Fruit fly (Drosophila melanogaster): ENCODE measurements around the gene Xrcc2.

- TF ChIP-seq bab1 (GFP tag; optimal IDR thresholded peaks at IDR 0.05), result no peak
- TF ChIP-seq CG11617 (GFP tag; optimal IDR thresholded peaks at IDR 0.05), result no peak
- TF ChIP-seq kay (GFP tag; ENCODE audit: borderline replicate concordance), result no peak
- TF ChIP-seq Clk (GFP tag; optimal IDR thresholded peaks at IDR 0.05), result no peak
- TF ChIP-seq Mnt (GFP tag; optimal IDR thresholded peaks at IDR 0.05), result no peak
- no peak for TF ChIP-seq tj (GFP tag; optimal IDR thresholded peaks at IDR 0.05)
- no peak for TF ChIP-seq CG12768 (GFP tag; optimal IDR thresholded peaks at IDR 0.05)
- no peak for TF ChIP-seq CG14711 (tag; optimal IDR thresholded peaks at IDR 0.05)
- no peak for TF ChIP-seq CG5204 (GFP tag; optimal IDR thresholded peaks at IDR 0.05)
These were observed 37.3 kb downstream of the Xrcc2 start for dm6 chrX:18537066-18537759.
